Fruit fly (Drosophila melanogaster) whole organism, embryonic: Measurements from ENCODE around the gene Erk7.

Experiments used
- CG10267 ChIP-seq: fragments of 200-800 bp; sonication (Bioruptor generic); optimal IDR thresholded peaks from 2 replicates; lab custom pipeline; 2018; ENCODE audit warnings: missing biosample characterization, mild to moderate bottlenecking, missing genetic modification characterization, moderate library complexity
- CG14710 ChIP-seq: fragments of 200-800 bp; sonication (Bioruptor generic); optimal IDR thresholded peaks from 3 replicates; lab custom pipeline; 2019; ENCODE audit warnings: missing biosample characterization, mild to moderate bottlenecking, missing genetic modification characterization, moderate library complexity
- CG15696 ChIP-seq: fragments of 200-800 bp; sonication (Bioruptor generic); optimal IDR thresholded peaks from 2 replicates; lab custom pipeline; 2019; ENCODE audit warnings: missing biosample characterization, mild to moderate bottlenecking, missing genetic modification characterization, moderate library complexity
- CG17829 ChIP-seq: fragments of 200-800 bp; optimal IDR thresholded peaks from 2 replicates; lab custom pipeline; 2019; ENCODE audit warnings: missing biosample characterization, mild to moderate bottlenecking, missing genetic modification characterization, moderate library complexity
- CG18011 ChIP-seq: fragments of 200-800 bp; sonication (Bioruptor generic); optimal IDR thresholded peaks from 2 replicates; lab custom pipeline; 2017; ENCODE audit warnings: missing biosample characterization, missing genetic modification characterization, mild to moderate bottlenecking, moderate library complexity, missing genotype
- CG2116 ChIP-seq: fragments of 200-800 bp; sonication (Bioruptor generic); optimal IDR thresholded peaks from 3 replicates; lab custom pipeline; 2018; ENCODE audit warnings: missing biosample characterization, mild to moderate bottlenecking, missing genetic modification characterization
- CG30020 ChIP-seq: fragments of 200-800 bp; optimal IDR thresholded peaks from 2 replicates; lab custom pipeline; 2019; ENCODE audit warnings: missing biosample characterization, mild to moderate bottlenecking, missing genetic modification characterization, moderate library complexity
- CG4617 ChIP-seq: fragments of 200-800 bp; sonication (Bioruptor generic); optimal IDR thresholded peaks from 3 replicates; lab custom pipeline; 2016; ENCODE audit warnings: missing biosample characterization, missing genetic modification characterization, borderline replicate concordance
- CG9215 ChIP-seq: fragments of 200-800 bp; sonication (Bioruptor generic); IDR thresholded peaks from 2 replicates; pipeline ENCODE4 v1.3.6; 2022; ENCODE audit warnings: missing biosample characterization, missing genetic modification characterization
- Camta ChIP-seq: fragments of 200-800 bp; sonication (Bioruptor generic); optimal IDR thresholded peaks from 2 replicates; lab custom pipeline; 2016; ENCODE audit warnings: missing biosample characterization, missing genetic modification characterization
- Chrac-16 ChIP-seq: fragments of 200-800 bp; sonication (Bioruptor generic); optimal IDR thresholded peaks from 3 replicates; lab custom pipeline; 2016; ENCODE audit warnings: missing biosample characterization, missing genetic modification characterization
- CoRest ChIP-seq: fragments of 200-800 bp; sonication (Bioruptor generic); optimal IDR thresholded peaks from 3 replicates; lab custom pipeline; 2018; ENCODE audit warnings: missing biosample characterization, mild to moderate bottlenecking, missing genetic modification characterization, moderate library complexity
- D ChIP-seq, 2 experiments: fragments of 200-800 bp in 1 of 2; fragments of >200 bp in 1 of 2; sonication (Bioruptor generic) in 1 of 2; optimal IDR thresholded peaks; 2 replicates in 1 of 2; 3 replicates in 1 of 2; lab custom pipeline; 2017; ENCODE audit warnings: mild to moderate bottlenecking in 1 of 2, missing biosample characterization in 1 of 2, missing genetic modification characterization in 1 of 2, missing genetic modification reagents in 1 of 2
- E2f2 ChIP-seq: fragments of 200-800 bp; sonication (Bioruptor generic); IDR thresholded peaks from 2 replicates; pipeline ENCODE4 v1.3.6; 2022; ENCODE audit warnings: missing biosample characterization, missing genetic modification characterization
- Elba2 ChIP-seq: fragments of 200-800 bp; sonication (Bioruptor generic); optimal IDR thresholded peaks from 3 replicates; lab custom pipeline; 2016; ENCODE audit warnings: missing biosample characterization, missing genetic modification characterization
- Ets65A ChIP-seq: fragments of 200-800 bp; sonication (Bioruptor generic); peaks from one replicate; lab custom pipeline; 2016; ENCODE audit warnings: missing biosample characterization, missing genetic modification characterization
- GATAe ChIP-seq: fragments of 200-800 bp; sonication (Bioruptor generic); conservative IDR thresholded peaks from 2 replicates; pipeline ENCODE4 v1.3.6; 2022; ENCODE audit warnings: missing biosample characterization, missing genetic modification characterization
- Lim3 ChIP-seq: fragments of 200-800 bp; sonication (Bioruptor generic); IDR thresholded peaks from 2 replicates; pipeline ENCODE4 v1.3.6; 2022; ENCODE audit warnings: missing biosample characterization, missing genetic modification characterization
- Med ChIP-seq: fragments of 200-800 bp; sonication (Bioruptor generic); peaks from one replicate; lab custom pipeline; 2016; ENCODE audit warnings: missing biosample characterization, missing genetic modification characterization, mild to moderate bottlenecking, inconsistent platforms, moderate library complexity
- Meics ChIP-seq: fragments of 200-800 bp; sonication (Bioruptor generic); optimal IDR thresholded peaks from 2 replicates; lab custom pipeline; 2017; ENCODE audit warnings: missing biosample characterization, mild to moderate bottlenecking, missing genetic modification characterization
- NC2β ChIP-seq: fragments of 200-800 bp; sonication (Bioruptor generic); optimal IDR thresholded peaks from 2 replicates; lab custom pipeline; 2016; ENCODE audit warnings: missing biosample characterization, missing genetic modification characterization
- Nf-YC ChIP-seq: fragments of 200-800 bp; optimal IDR thresholded peaks from 3 replicates; lab custom pipeline; 2019; ENCODE audit warnings: missing biosample characterization, mild to moderate bottlenecking, missing genetic modification characterization, moderate library complexity
- Oaz ChIP-seq: fragments of 200-800 bp; sonication (Bioruptor generic); IDR thresholded peaks from 2 replicates; pipeline ENCODE4 v1.3.6; 2022; ENCODE audit warnings: missing biosample characterization, missing genetic modification characterization
- Pdp1 ChIP-seq, 2 experiments: fragments of 200-800 bp; sonication (Bioruptor generic); optimal IDR thresholded peaks; 3 replicates each; lab custom pipeline; 2016; ENCODE audit warnings: missing biosample characterization in 2 of 2, missing genetic modification characterization in 2 of 2, mild to moderate bottlenecking in 1 of 2, moderate library complexity in 1 of 2
- Scr ChIP-seq: fragments of 200-800 bp; sonication (Bioruptor generic); IDR thresholded peaks from 2 replicates; pipeline ENCODE4 v1.3.6; 2022; ENCODE audit warnings: missing biosample characterization, missing genetic modification characterization; ENCODE audit not compliant: partially characterized antibody
- Sry-β ChIP-seq: fragments of 200-800 bp; sonication (Bioruptor generic); optimal IDR thresholded peaks from 2 replicates; lab custom pipeline; 2018; ENCODE audit warnings: missing biosample characterization, mild to moderate bottlenecking, missing genetic modification characterization, moderate library complexity
- Xrp1 ChIP-seq: fragments of 200-800 bp; sonication (Bioruptor generic); IDR thresholded peaks from 2 replicates; pipeline ENCODE4 v1.3.6; 2022; ENCODE audit warnings: missing biosample characterization, missing genetic modification characterization
- cwo ChIP-seq: fragments of 200-800 bp; sonication (Bioruptor generic); optimal IDR thresholded peaks from 3 replicates; lab custom pipeline; 2017; ENCODE audit warnings: missing biosample characterization, missing genetic modification characterization, mild to moderate bottlenecking, moderate library complexity, missing genetic modification reagents
- ftz-f1 ChIP-seq: fragments of 200-800 bp; sonication (Bioruptor generic); optimal IDR thresholded peaks from 2 replicates; lab custom pipeline; 2016; ENCODE audit warnings: missing biosample characterization, missing genetic modification characterization
- gfzf ChIP-seq: fragments of 200-800 bp; sonication (Bioruptor generic); optimal IDR thresholded peaks from 2 replicates; lab custom pipeline; 2016; ENCODE audit warnings: missing biosample characterization, mild to moderate bottlenecking, missing genetic modification characterization, moderate library complexity
- gsb-n ChIP-seq: fragments of 200-800 bp; sonication (Bioruptor generic); optimal IDR thresholded peaks from 3 replicates; lab custom pipeline; 2018; ENCODE audit warnings: missing biosample characterization, mild to moderate bottlenecking, missing genetic modification characterization
- hkb ChIP-seq, 2 experiments: fragments of 200-800 bp in 1 of 2; fragments of >200 bp in 1 of 2; sonication (Bioruptor generic) in 1 of 2; IDR thresholded peaks in 1 of 2; optimal IDR thresholded peaks in 1 of 2; 2 replicates each; pipeline versions ENCODE4 v1.3.6 to Lab custom; 2017 to 2022; ENCODE audit warnings: missing biosample characterization in 1 of 2, missing genetic modification characterization in 1 of 2
- knrl ChIP-seq: fragments of 200-800 bp; sonication (Bioruptor generic); IDR thresholded peaks from 3 replicates; pipeline ENCODE4 v1.3.6; 2022; ENCODE audit warnings: missing biosample characterization, missing genetic modification characterization; ENCODE audit not compliant: partially characterized antibody
- nmo ChIP-seq: fragments of 200-800 bp; sonication (Bioruptor generic); optimal IDR thresholded peaks from 2 replicates; lab custom pipeline; 2018; ENCODE audit warnings: missing biosample characterization, mild to moderate bottlenecking, missing genetic modification characterization, moderate library complexity
- pzg ChIP-seq: fragments of 200-800 bp; sonication (Bioruptor generic); optimal IDR thresholded peaks from 3 replicates; lab custom pipeline; 2018; ENCODE audit warnings: missing biosample characterization, mild to moderate bottlenecking, missing genetic modification characterization, moderate library complexity
- rib ChIP-seq: fragments of 200-800 bp; sonication (Bioruptor generic); IDR thresholded peaks from 2 replicates; pipeline ENCODE4 v1.3.6; 2022; ENCODE audit warnings: missing biosample characterization, missing genetic modification characterization
- row ChIP-seq: fragments of 200-800 bp; sonication (Bioruptor generic); IDR thresholded peaks from 3 replicates; pipeline ENCODE4 v1.3.6; 2022; ENCODE audit warnings: missing biosample characterization, missing genetic modification characterization
- salm ChIP-seq: fragments of 200-800 bp; sonication (Bioruptor generic); optimal IDR thresholded peaks from 2 replicates; lab custom pipeline; 2018; ENCODE audit warnings: missing biosample characterization, mild to moderate bottlenecking, missing genetic modification characterization
- sd ChIP-seq: fragments of 200-800 bp; sonication (Bioruptor generic); optimal IDR thresholded peaks from 3 replicates; lab custom pipeline; 2018; ENCODE audit warnings: missing biosample characterization, mild to moderate bottlenecking, missing genetic modification characterization, moderate library complexity
- sens ChIP-seq: fragments of 200-800 bp; sonication (Bioruptor generic); peaks from one replicate; lab custom pipeline; 2016; ENCODE audit warnings: missing biosample characterization, missing genetic modification characterization
- sob ChIP-seq: fragments of 200-800 bp; sonication (Bioruptor generic); IDR thresholded peaks from 2 replicates; pipeline ENCODE4 v1.3.6; 2022; ENCODE audit warnings: missing biosample characterization, missing genetic modification characterization
- sqz ChIP-seq: fragments of 200-800 bp; sonication (Bioruptor generic); optimal IDR thresholded peaks from 3 replicates; lab custom pipeline; 2018; ENCODE audit warnings: missing biosample characterization, mild to moderate bottlenecking, missing genetic modification characterization
- stwl ChIP-seq: fragments of 200-800 bp; sonication (Bioruptor generic); optimal IDR thresholded peaks from 3 replicates; lab custom pipeline; 2018; ENCODE audit warnings: missing biosample characterization, mild to moderate bottlenecking, missing genetic modification characterization, moderate library complexity
- sug ChIP-seq: fragments of 200-800 bp; optimal IDR thresholded peaks from 2 replicates; lab custom pipeline; 2019; ENCODE audit warnings: missing biosample characterization, mild to moderate bottlenecking, missing genetic modification characterization, moderate library complexity
- trem ChIP-seq: fragments of 200-800 bp; optimal IDR thresholded peaks from 3 replicates; lab custom pipeline; 2019; ENCODE audit warnings: missing biosample characterization, mild to moderate bottlenecking, missing genetic modification characterization, moderate library complexity
- vnd ChIP-seq: fragments of 200-800 bp; sonication (Bioruptor generic); IDR thresholded peaks from 3 replicates; pipeline ENCODE4 v1.3.6; 2022; ENCODE audit warnings: missing biosample characterization, missing genetic modification characterization; ENCODE audit not compliant: partially characterized antibody

Erk7 gene

DNA sequence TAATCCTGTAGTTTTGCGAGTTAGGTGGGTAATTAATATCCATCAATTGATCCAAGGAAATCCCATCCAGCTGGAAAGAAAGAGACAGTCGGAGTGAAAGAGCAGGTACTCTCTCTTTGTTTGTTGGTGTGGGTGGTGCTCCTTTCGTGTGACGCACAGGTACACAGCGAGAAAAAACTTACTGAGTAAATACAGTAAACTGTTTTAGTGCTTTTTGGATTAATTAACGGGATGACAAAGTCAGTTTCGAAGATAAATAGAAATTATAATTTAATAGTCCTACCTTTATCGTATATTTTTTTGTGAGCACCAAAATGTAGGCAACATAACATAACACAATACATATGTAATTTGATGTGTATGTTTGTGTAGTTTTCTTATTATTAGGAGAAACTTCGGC, 19.5 kb downstream of the Erk7 start (continued):
- peak; percentile 72 for TF ChIP-seq Ets65A (GFP tag; lab: Kevin White, UChicago)
- peak; percentile 54; the same call in 1 of the 2 replicates for TF ChIP-seq Xrp1 (GFP tag; lab: Robert Waterston, UW)
- peak; percentile 21 for TF ChIP-seq gsb-n (tag; lab: Kevin White, UChicago)
- TF ChIP-seq Chrac-16 (GFP tag; lab: Kevin White, UChicago): peak; percentile 24

DNA sequence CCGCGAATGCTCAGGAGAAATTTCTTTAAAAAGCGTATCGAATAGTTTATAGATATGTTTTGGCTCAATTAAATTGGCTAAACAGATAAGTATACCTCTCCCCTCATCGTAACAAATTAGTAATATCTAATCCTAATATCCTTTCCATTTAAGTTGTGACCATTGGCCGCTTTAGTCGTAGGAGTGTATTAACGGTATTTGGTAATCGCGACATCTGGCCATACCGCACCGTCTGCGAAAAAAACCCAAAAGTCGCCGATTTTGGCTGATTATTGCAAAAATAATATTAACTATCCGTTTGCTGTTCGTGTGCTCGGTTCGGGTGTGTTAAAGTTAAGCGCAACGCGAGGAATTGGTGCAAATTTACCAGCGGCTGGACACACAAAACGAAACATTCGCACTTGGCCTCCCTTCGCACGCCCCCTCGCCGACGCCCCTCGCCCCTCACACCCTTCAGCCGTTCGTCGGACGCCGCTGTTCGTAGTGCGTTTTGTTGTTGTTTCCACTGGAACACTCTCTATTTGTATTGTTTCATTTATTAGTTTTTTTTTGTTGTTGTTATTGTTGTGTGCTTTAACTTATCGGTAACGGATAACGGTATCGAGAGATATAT, 20.2 kb downstream of the Erk7 start, which contains the start of the genes amx and Dsor1:
amx (minus strand) TSS at position 166 of the 613 bp plus-strand sequence.
Dsor1 (plus strand) TSS at position 172 of the 613 bp plus-strand sequence.
- TF ChIP-seq trem (tag; lab: Kevin White, UChicago) (peak; percentile 50), Meics (GFP tag; lab: Kevin White, UChicago) (no peak), CG10267 (peak; percentile 12), CG2116 (peak; percentile 31), E2f2 (GFP tag; lab: Robert Waterston, UW) (peak; percentile 24; the same call in 1 of the 2 replicates), CG18011 (GFP tag; lab: Kevin White, UChicago) (no peak), sqz (GFP tag; lab: Kevin White, UChicago) (peak; percentile 30), gfzf (peak; percentile 87), cwo (GFP tag; lab: Kevin White, UChicago) (no peak), CG4617 (GFP tag; lab: Kevin White, UChicago) (peak; percentile 62), rib (GFP tag; lab: Robert Waterston, UW) (0 out of 2 replicates have a peak, but pooled peaks have one; percentile 41), sens (GFP tag; lab: Kevin White, UChicago) (peak; percentile 72), Sry-β (GFP tag; lab: Kevin White, UChicago) (no peak), pzg (GFP tag; lab: Kevin White, UChicago) (peak; percentile 47), Med (GFP tag; lab: Kevin White, UChicago) (peak; percentile 57), Elba2 (peak; percentile 7), D (optimal IDR thresholded peaks at IDR 0.05; lab: Kevin White, UChicago) (no peak), D (GFP tag; optimal IDR thresholded peaks at IDR 0.05; lab: Kevin White, UChicago) (no peak), sob (GFP tag; lab: Robert Waterston, UW) (no peak), nmo (GFP tag; lab: Kevin White, UChicago) (peak; percentile 20), vnd (GFP tag; lab: Robert Waterston, UW) (no peak), Nf-YC (tag; lab: Kevin White, UChicago) (peak; percentile 14), CG17829 (tag; lab: Kevin White, UChicago) (no peak), CG15696 (tag; lab: Kevin White, UChicago) (no peak), sd (tag; lab: Kevin White, UChicago) (peak; percentile 21), knrl (GFP tag; lab: Robert Waterston, UW) (0 out of 3 replicates have a peak, but pooled peaks have one; percentile 10), CoRest (tag; lab: Kevin White, UChicago) (peak; percentile 53), sug (tag; lab: Kevin White, UChicago) (peak; percentile 5), CG14710 (tag; lab: Kevin White, UChicago) (peak; percentile 30), CG9215 (no peak), Oaz (no peak), Scr (GFP tag; lab: Robert Waterston, UW) (peak; percentile 33; the same call in 1 of the 2 replicates), GATAe (GFP tag; lab: Robert Waterston, UW) (no peak), CG30020 (tag; lab: Kevin White, UChicago) (peak; percentile 7), Pdp1 (GFP tag; optimal IDR thresholded peaks at IDR 0.05; lab: Kevin White, UChicago) (peak in 1 of 2 experiments; percentile 3), salm (tag; lab: Kevin White, UChicago) (no peak), Camta (no peak), NC2β (GFP tag; lab: Kevin White, UChicago) (no peak), stwl (peak; percentile 18), hkb (optimal IDR thresholded peaks at IDR 0.05; lab: Kevin White, UChicago) (peak; percentile 60), hkb (GFP tag; IDR thresholded peaks at IDR 0.05; lab: Robert Waterston, UW) (no peak), Lim3 (GFP tag; lab: Robert Waterston, UW) (no peak), row (GFP tag; lab: Robert Waterston, UW) (peak; percentile 72), ftz-f1 (GFP tag; lab: Kevin White, UChicago) (no peak)
